Worm (Caenorhabditis elegans) whole organism, young adult: Measurements from ENCODE around the gene nhr-280.
A peak's percentile ranks its signal among the peaks of the same experiment; 100 is the strongest.

ENCODE experiments used
- C17E4.6 ChIP-seq: fragments of 200-800 bp; sonication (Bioruptor generic); IDR thresholded peaks from 2 replicates; pipeline ENCODE4 v1.3.6; 2022; ENCODE audit warnings: missing genetic modification reagents, missing genetic modification characterization, missing compliant biosample characterization
- F23B12.7 ChIP-seq: sonication (generic microtip); optimal IDR thresholded peaks from 2 replicates; lab custom pipeline; 2017; ENCODE audit warnings: missing genetic modification characterization, mild to moderate bottlenecking, missing compliant biosample characterization, antibody characterized with exemption, moderate library complexity; ENCODE audit not compliant: insufficient read depth
- F37B4.10 ChIP-seq: fragments of 200-800 bp; sonication (Bioruptor generic); IDR thresholded peaks from 2 replicates; pipeline ENCODE4 v1.3.6; 2022; ENCODE audit warnings: missing genetic modification characterization, missing compliant biosample characterization
- F39B2.1 ChIP-seq: fragments of 200-800 bp; sonication (Bioruptor generic); IDR thresholded peaks from 2 replicates; pipeline ENCODE4 v1.3.6; 2022; ENCODE audit warnings: missing genetic modification reagents, missing genetic modification characterization, missing compliant biosample characterization
- F49E8.2 ChIP-seq: sonication (generic microtip); optimal IDR thresholded peaks from 3 replicates; lab custom pipeline; 2017; ENCODE audit warnings: missing genetic modification characterization, mild to moderate bottlenecking, missing compliant biosample characterization, antibody characterized with exemption, moderate library complexity; ENCODE audit not compliant: insufficient read depth
- F52B5.7 ChIP-seq: sonication (generic microtip); optimal IDR thresholded peaks from 2 replicates; lab custom pipeline; 2016; ENCODE audit warnings: mild to moderate bottlenecking, missing genetic modification characterization, missing compliant biosample characterization
- F57A8.1 ChIP-seq: fragments of 200-800 bp; sonication (Bioruptor generic); optimal IDR thresholded peaks from 2 replicates; lab custom pipeline; 2018; ENCODE audit warnings: mild to moderate bottlenecking, missing genetic modification characterization, moderate library complexity, missing compliant biosample characterization
- Y53F4B.3 ChIP-seq: fragments of 200-800 bp; sonication (Bioruptor generic); IDR thresholded peaks from 2 replicates; pipeline ENCODE4 v1.3.6; 2022; ENCODE audit warnings: missing genetic modification reagents, missing genetic modification characterization, missing compliant biosample characterization
- Y56A3A.18 ChIP-seq: fragments of 200-800 bp; sonication (Bioruptor generic); IDR thresholded peaks from 2 replicates; pipeline ENCODE4 v1.3.6; 2022; ENCODE audit warnings: missing genetic modification reagents, missing genetic modification characterization, missing compliant biosample characterization
- aptf-2 ChIP-seq: fragments of 200-800 bp; sonication (Bioruptor generic); conservative IDR thresholded peaks from 2 replicates; pipeline ENCODE4 v1.3.6; 2022; ENCODE audit warnings: missing genetic modification reagents, missing genetic modification characterization, missing compliant biosample characterization
- attf-3 ChIP-seq: fragments of 200-800 bp; sonication (Bioruptor generic); conservative IDR thresholded peaks from 2 replicates; pipeline ENCODE4 v1.3.6; 2022; ENCODE audit warnings: missing genetic modification reagents, missing genetic modification characterization, missing compliant biosample characterization
- attf-5 ChIP-seq: fragments of 200-800 bp; sonication (Bioruptor generic); optimal IDR thresholded peaks from 2 replicates; lab custom pipeline; 2018; ENCODE audit warnings: mild to moderate bottlenecking, missing genetic modification characterization, missing compliant biosample characterization
- bed-2 ChIP-seq: fragments of 200-800 bp; sonication (Bioruptor generic); IDR thresholded peaks from 2 replicates; pipeline ENCODE4 v1.3.6; 2022; ENCODE audit warnings: missing genetic modification reagents, missing genetic modification characterization, missing compliant biosample characterization
- ccch-3 ChIP-seq: fragments of 200-800 bp; sonication (Bioruptor generic); optimal IDR thresholded peaks from 2 replicates; lab custom pipeline; 2018; ENCODE audit warnings: mild to moderate bottlenecking, missing genetic modification characterization, missing compliant biosample characterization
- cebp-1 ChIP-seq, 2 experiments: fragments of 200-800 bp in 1 of 2; sonication (Bioruptor generic) in 1 of 2; sonication (generic microtip) in 1 of 2; IDR thresholded peaks in 1 of 2; optimal IDR thresholded peaks in 1 of 2; 2 replicates each; pipeline versions ENCODE4 v1.3.6 to Lab custom; 2017 to 2022; ENCODE audit warnings: missing compliant biosample characterization in 2 of 2, missing genetic modification characterization in 2 of 2, mild to moderate bottlenecking in 1 of 2, missing genetic modification reagents in 1 of 2, moderate library complexity in 1 of 2
- ceh-100 ChIP-seq: fragments of 200-800 bp; sonication (Bioruptor generic); IDR thresholded peaks from 2 replicates; pipeline ENCODE4 v1.3.6; 2022; ENCODE audit warnings: missing genetic modification reagents, missing genetic modification characterization, missing compliant biosample characterization
- ceh-27 ChIP-seq: fragments of 200-800 bp; sonication (Bioruptor generic); optimal IDR thresholded peaks from 2 replicates; lab custom pipeline; 2018; ENCODE audit warnings: mild to moderate bottlenecking, missing genetic modification characterization, moderate library complexity, missing compliant biosample characterization
- ceh-40 ChIP-seq: fragments of 200-800 bp; sonication (Bioruptor generic); IDR thresholded peaks from 2 replicates; pipeline ENCODE4 v1.3.6; 2022; ENCODE audit warnings: missing genetic modification characterization, missing compliant biosample characterization
- ceh-91 ChIP-seq: fragments of 200-800 bp; sonication (Bioruptor generic); IDR thresholded peaks from 2 replicates; pipeline ENCODE4 v1.3.6; 2022; ENCODE audit warnings: missing genetic modification reagents, missing genetic modification characterization, missing compliant biosample characterization
- die-1 ChIP-seq: sonication (generic microtip); optimal IDR thresholded peaks from 2 replicates; lab custom pipeline; 2016; ENCODE audit warnings: missing genotype, mild to moderate bottlenecking, missing genetic modification characterization, missing compliant biosample characterization
- dpff-1 ChIP-seq: sonication (generic microtip); optimal IDR thresholded peaks from 2 replicates; lab custom pipeline; 2017; ENCODE audit warnings: mild to moderate bottlenecking, missing genetic modification characterization, missing compliant biosample characterization
- efl-1 ChIP-seq: fragments of 150-350 bp; optimal IDR thresholded peaks from 2 replicates; lab custom pipeline; 2014; ENCODE audit warnings: missing biosample characterization, missing genetic modification reagents, missing genetic modification characterization
- ets-4 ChIP-seq: fragments of 200-800 bp; sonication (Bioruptor generic); optimal IDR thresholded peaks from 2 replicates; lab custom pipeline; 2018; ENCODE audit warnings: mild to moderate bottlenecking, missing genetic modification characterization, missing compliant biosample characterization
- him-1 ChIP-seq: sonication (generic microtip); optimal IDR thresholded peaks from 2 replicates; lab custom pipeline; 2016; ENCODE audit warnings: missing genotype, missing genetic modification reagents, missing genetic modification characterization, missing compliant biosample characterization
- hlh-26 ChIP-seq: fragments of 200-800 bp; sonication (Bioruptor generic); conservative IDR thresholded peaks from 2 replicates; pipeline ENCODE4 v1.3.6; 2022; ENCODE audit warnings: missing genetic modification reagents, missing genetic modification characterization, missing compliant biosample characterization
- hmg-20 ChIP-seq: fragments of 200-800 bp; sonication (Bioruptor generic); IDR thresholded peaks from 2 replicates; pipeline ENCODE4 v1.3.6; 2022; ENCODE audit warnings: missing genetic modification reagents, missing genetic modification characterization, missing compliant biosample characterization
- hsf-1 ChIP-seq: fragments of 200-800 bp; sonication (Bioruptor generic); IDR thresholded peaks from 2 replicates; pipeline ENCODE4 v1.3.6; 2022; ENCODE audit warnings: missing genetic modification reagents, missing genetic modification characterization, missing compliant biosample characterization
- let-607 ChIP-seq, 2 experiments: fragments of 200-800 bp in 1 of 2; sonication (Bioruptor generic) in 1 of 2; sonication (generic microtip) in 1 of 2; optimal IDR thresholded peaks; 2 replicates each; lab custom pipeline; 2016 to 2018; ENCODE audit warnings: mild to moderate bottlenecking in 2 of 2, missing compliant biosample characterization in 2 of 2, missing genetic modification characterization in 2 of 2, moderate library complexity in 2 of 2, missing genotype in 1 of 2
- lin-26 ChIP-seq: fragments of 200-800 bp; sonication (Bioruptor generic); IDR thresholded peaks from 2 replicates; pipeline ENCODE4 v1.3.6; 2022; ENCODE audit warnings: missing genetic modification reagents, missing genetic modification characterization, missing compliant biosample characterization
- lin-35 ChIP-seq, 3 experiments: fragments of 150-350 bp in 2 of 3; sonication (generic microtip) in 1 of 3; optimal IDR thresholded peaks; 2 replicates each; lab custom pipeline; 2014 to 2018; ENCODE audit warnings: missing biosample characterization in 3 of 3, missing genetic modification characterization in 3 of 3, missing genetic modification reagents in 3 of 3
- lin-54 ChIP-seq: fragments of 200-800 bp; sonication (Bioruptor generic); optimal IDR thresholded peaks from 2 replicates; lab custom pipeline; 2018; ENCODE audit warnings: mild to moderate bottlenecking, missing genetic modification characterization, missing compliant biosample characterization
- lsy-27 ChIP-seq: sonication (generic microtip); optimal IDR thresholded peaks from 2 replicates; lab custom pipeline; 2017; ENCODE audit warnings: missing genetic modification characterization, mild to moderate bottlenecking, missing compliant biosample characterization, antibody characterized with exemption, missing genotype, borderline replicate concordance; ENCODE audit not compliant: insufficient read depth
- madf-10 ChIP-seq: sonication (generic microtip); optimal IDR thresholded peaks from 2 replicates; lab custom pipeline; 2016; ENCODE audit warnings: mild to moderate bottlenecking, missing genetic modification characterization, missing compliant biosample characterization
- madf-6 ChIP-seq: fragments of 200-800 bp; sonication (Bioruptor generic); IDR thresholded peaks from 2 replicates; pipeline ENCODE4 v1.3.6; 2022; ENCODE audit warnings: missing genetic modification reagents, missing genetic modification characterization, missing compliant biosample characterization
- mes-4 ChIP-seq: sonication (generic microtip); optimal IDR thresholded peaks from 2 replicates; lab custom pipeline; 2016; ENCODE audit warnings: missing genotype, missing genetic modification characterization, missing compliant biosample characterization
- nfya-1 ChIP-seq: sonication (generic microtip); optimal IDR thresholded peaks from 2 replicates; lab custom pipeline; 2017; ENCODE audit warnings: antibody characterized with exemption, missing compliant biosample characterization, missing genetic modification characterization, borderline replicate concordance; ENCODE audit not compliant: insufficient read depth
- nfya-2 ChIP-seq: fragments of 200-800 bp; sonication (Bioruptor generic); IDR thresholded peaks from 2 replicates; pipeline ENCODE4 v1.3.6; 2022; ENCODE audit warnings: missing genetic modification reagents, missing genetic modification characterization, missing compliant biosample characterization
- nfyb-1 ChIP-seq: fragments of 200-800 bp; sonication (Bioruptor generic); IDR thresholded peaks from 2 replicates; pipeline ENCODE4 v1.3.6; 2022; ENCODE audit warnings: missing genetic modification reagents, missing genetic modification characterization, missing compliant biosample characterization
- sdz-38 ChIP-seq: sonication (generic microtip); optimal IDR thresholded peaks from 2 replicates; lab custom pipeline; 2016; ENCODE audit warnings: missing genotype, missing genetic modification characterization, missing compliant biosample characterization
- sea-2 ChIP-seq: fragments of 200-800 bp; sonication (Bioruptor generic); IDR thresholded peaks from 2 replicates; pipeline ENCODE4 v1.3.6; 2022; ENCODE audit warnings: missing genetic modification characterization, missing compliant biosample characterization
- snpc-4 ChIP-seq, 5 experiments: fragments of 150-350 bp in 1 of 5; sonication (generic microtip) in 4 of 5; optimal IDR thresholded peaks; 2 replicates each; lab custom pipeline; 2014 to 2018; ENCODE audit warnings: missing genetic modification characterization in 5 of 5, missing biosample characterization in 3 of 5, antibody characterized with exemption in 2 of 5, mild to moderate bottlenecking in 2 of 5, missing compliant biosample characterization in 2 of 5, missing genotype in 2 of 5, moderate library complexity in 2 of 5, missing genetic modification reagents in 1 of 5
- sptf-2 ChIP-seq: fragments of 200-800 bp; sonication (Bioruptor generic); optimal IDR thresholded peaks from 2 replicates; lab custom pipeline; 2018; ENCODE audit warnings: mild to moderate bottlenecking, missing genetic modification characterization, missing compliant biosample characterization
- tbx-9 ChIP-seq: sonication (generic microtip); optimal IDR thresholded peaks from 2 replicates; lab custom pipeline; 2016; ENCODE audit warnings: borderline replicate concordance, missing genetic modification characterization, inconsistent platforms, missing compliant biosample characterization
- xnd-1 ChIP-seq: sonication (generic microtip); optimal IDR thresholded peaks from 2 replicates; lab custom pipeline; 2016; ENCODE audit warnings: missing genotype, missing genetic modification reagents, missing genetic modification characterization, missing compliant biosample characterization
- ztf-18 ChIP-seq: sonication (generic microtip); optimal IDR thresholded peaks from 2 replicates; lab custom pipeline; 2016; ENCODE audit warnings: missing genotype, mild to moderate bottlenecking, missing genetic modification characterization, missing compliant biosample characterization
- ztf-22 ChIP-seq: fragments of 200-800 bp; sonication (Bioruptor generic); optimal IDR thresholded peaks from 2 replicates; lab custom pipeline; 2018; ENCODE audit warnings: mild to moderate bottlenecking, missing genetic modification characterization, moderate library complexity, missing compliant biosample characterization
- ztf-26 ChIP-seq: sonication (generic microtip); optimal IDR thresholded peaks from 2 replicates; lab custom pipeline; 2017; ENCODE audit warnings: missing genetic modification characterization, missing compliant biosample characterization

The nhr-280 gene

ce11 chrIII:87183-87582 lies 43.4 kb downstream of the nhr-280 start, which contains the start of the genes F54C4.4 and mrpl-40 (continued):
- no peak for TF ChIP-seq ceh-27 (GFP tag; lab: Kevin White, UChicago)
- no peak for TF ChIP-seq xnd-1 (tag; lab: Kevin White, UChicago)
- peak; percentile 97 for TF ChIP-seq attf-3
- no peak for TF ChIP-seq tbx-9
- peak; percentile 5; the same call in 1 of the 2 replicates for TF ChIP-seq madf-6
- TF ChIP-seq ztf-22 (GFP tag; lab: Kevin White, UChicago): no peak
- TF ChIP-seq hsf-1 (GFP tag; lab: Robert Waterston, UW): no peak
- no peak for TF ChIP-seq lin-26 (GFP tag; lab: Robert Waterston, UW)
- no peak for TF ChIP-seq Y53F4B.3
- TF ChIP-seq madf-10 (tag; lab: Kevin White, UChicago): no peak
- TF ChIP-seq nfya-1 (tag; lab: Kevin White, UChicago): no peak
- no peak for TF ChIP-seq F39B2.1
- no peak for TF ChIP-seq ceh-40 (GFP tag; lab: Robert Waterston, UW)
- no peak for TF ChIP-seq F52B5.7 (tag; lab: Kevin White, UChicago)
- no peak for TF ChIP-seq him-1 (tag; lab: Kevin White, UChicago)
- no peak for TF ChIP-seq die-1 (tag; lab: Kevin White, UChicago)
- peak; percentile 12 for TF ChIP-seq lin-54 (GFP tag; lab: Kevin White, UChicago)
- no peak for TF ChIP-seq ccch-3 (GFP tag; lab: Kevin White, UChicago)
- TF ChIP-seq F57A8.1 (GFP tag; lab: Kevin White, UChicago): no peak
- TF ChIP-seq dpff-1 (tag; lab: Kevin White, UChicago): no peak
- no peak for TF ChIP-seq sptf-2
- no peak for TF ChIP-seq nfyb-1 (GFP tag; lab: Robert Waterston, UW)
- no peak for TF ChIP-seq bed-2 (GFP tag; lab: Robert Waterston, UW)
- no peak for TF ChIP-seq snpc-4 (GFP tag; optimal IDR thresholded peaks at IDR 0.05; lab: Kevin White, UChicago)
- TF ChIP-seq snpc-4 (tag; optimal IDR thresholded peaks at IDR 0.05; lab: Kevin White, UChicago): no peak
- no peak for TF ChIP-seq F23B12.7
- no peak for TF ChIP-seq ztf-18 (tag; lab: Kevin White, UChicago)
- no peak for TF ChIP-seq efl-1 (GFP tag; lab: Kevin White, UChicago)
- TF ChIP-seq mes-4 (tag; lab: Kevin White, UChicago): no peak
- TF ChIP-seq ets-4 (GFP tag; lab: Kevin White, UChicago): no peak
- TF ChIP-seq sea-2: no peak
- TF ChIP-seq ztf-26: no peak
- TF ChIP-seq aptf-2 (GFP tag; lab: Robert Waterston, UW): no peak
- no peak for TF ChIP-seq sdz-38 (tag; lab: Kevin White, UChicago)
- no peak for TF ChIP-seq hlh-26 (GFP tag; lab: Robert Waterston, UW)
- TF ChIP-seq lin-35 (GFP tag; optimal IDR thresholded peaks at IDR 0.05; lab: Kevin White, UChicago): no peak
- no peak for TF ChIP-seq F49E8.2 (tag; lab: Kevin White, UChicago)
- no peak for TF ChIP-seq hmg-20 (GFP tag; lab: Robert Waterston, UW)
- peak; percentile 13 for TF ChIP-seq attf-5
- no peak for TF ChIP-seq ceh-100 (GFP tag; lab: Robert Waterston, UW)
- no peak for TF ChIP-seq Y56A3A.18
- no peak for TF ChIP-seq C17E4.6
- no peak for TF ChIP-seq let-607 (tag; optimal IDR thresholded peaks at IDR 0.05; lab: Kevin White, UChicago)
- TF ChIP-seq nfya-2 (GFP tag; lab: Robert Waterston, UW): no peak
- no peak for TF ChIP-seq F37B4.10 (GFP tag; lab: Robert Waterston, UW)
- no peak for TF ChIP-seq lsy-27 (tag; lab: Kevin White, UChicago)
- no peak for TF ChIP-seq cebp-1 (GFP tag; IDR thresholded peaks at IDR 0.05; lab: Robert Waterston, UW)
- peak; percentile 30 for TF ChIP-seq cebp-1 (tag; optimal IDR thresholded peaks at IDR 0.05; lab: Kevin White, UChicago)
- no peak for TF ChIP-seq ceh-91
